Worm (Caenorhabditis elegans): ENCODE measurements around the gene ceh-51.

The ceh-51 gene

DNA sequence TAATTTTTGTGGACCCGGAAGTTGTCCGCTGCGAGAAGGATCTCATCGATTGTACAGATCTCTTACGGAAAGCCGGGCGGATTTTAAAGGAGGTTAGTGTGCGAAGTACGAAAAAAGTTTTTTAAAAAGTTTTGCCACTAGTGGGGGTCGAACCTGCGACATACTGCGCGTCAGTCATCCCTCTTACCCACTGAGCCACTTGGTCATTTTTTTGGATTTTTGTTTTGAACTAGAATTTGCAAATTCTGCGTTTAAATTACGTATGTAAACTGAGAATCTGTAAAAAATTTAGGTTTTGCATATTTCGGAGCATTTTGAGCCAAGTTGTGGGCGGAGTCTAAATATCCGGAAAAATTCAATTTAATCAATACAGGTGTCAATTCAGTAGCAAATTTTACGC is 25.4 kb upstream of the ceh-51 start:
- TF ChIP-seq F13H6.1 (tag; optimal IDR thresholded peaks at IDR 0.05) = no peak
- no peak for TF ChIP-seq ceh-19 (GFP tag; optimal IDR thresholded peaks at IDR 0.05)
- no peak for TF ChIP-seq ceh-31 (tag; optimal IDR thresholded peaks at IDR 0.05)
- TF ChIP-seq T23F11.4 (GFP tag; optimal IDR thresholded peaks at IDR 0.05) = no peak

DNA sequence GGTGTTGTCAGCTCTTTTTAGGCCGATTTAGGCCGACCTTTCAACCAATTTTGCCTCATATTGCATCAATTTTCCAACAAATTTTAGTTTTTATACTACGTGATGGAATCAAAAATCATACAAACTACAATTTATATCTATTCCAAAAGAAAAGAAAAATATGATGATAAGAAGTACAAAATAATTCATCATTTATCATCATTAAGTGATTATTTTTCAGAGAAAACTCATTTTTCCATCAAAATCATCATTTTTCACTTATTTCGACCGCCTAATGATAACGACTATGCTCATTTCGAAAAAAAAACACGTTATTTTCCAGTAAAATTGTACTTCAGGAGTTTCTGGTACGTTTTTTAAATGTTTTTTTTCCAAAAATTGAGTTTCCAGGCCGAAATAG is 19.1 kb upstream of the ceh-51 start:
- TF ChIP-seq dmd-4 (tag; optimal IDR thresholded peaks at IDR 0.05; ENCODE audit: borderline replicate concordance) = no peak

DNA sequence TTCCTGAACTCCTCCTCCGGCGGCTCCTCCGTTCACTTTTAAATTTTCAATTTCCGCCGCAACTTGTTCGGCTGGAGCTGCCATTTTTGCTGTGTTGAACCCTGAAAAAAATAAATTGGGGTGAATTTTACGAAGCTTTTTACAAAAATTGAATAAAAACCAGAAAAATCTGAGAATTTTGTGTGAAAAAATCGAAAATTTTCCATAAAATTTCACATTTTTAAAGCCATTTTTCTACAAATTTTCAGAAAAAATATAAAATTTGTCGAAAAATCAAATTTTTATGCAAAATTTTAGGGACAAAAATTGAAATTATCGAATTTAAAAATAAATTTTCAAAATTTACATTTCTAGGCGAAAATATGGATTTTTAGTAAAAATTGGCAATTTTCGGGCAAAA is 14.8 kb upstream of the ceh-51 start, which contains the start of gene wars-1:
wars-1 (minus strand) TSS at position 101 of the 400 bp plus-strand sequence.
- no peak for TF ChIP-seq hlh-13 (GFP tag; optimal IDR thresholded peaks at IDR 0.05)
- no peak for TF ChIP-seq pros-1 (tag; optimal IDR thresholded peaks at IDR 0.05)
- no peak for TF ChIP-seq hlh-6 (tag; optimal IDR thresholded peaks at IDR 0.05)
- TF ChIP-seq nfya-1 (tag; optimal IDR thresholded peaks at IDR 0.05) = no peak
- TF ChIP-seq ceh-22 (tag; optimal IDR thresholded peaks at IDR 0.05) = no peak
- no peak for TF ChIP-seq rnt-1 (tag; optimal IDR thresholded peaks at IDR 0.05)
- no peak for TF ChIP-seq ceh-30 (tag; optimal IDR thresholded peaks at IDR 0.05)
- TF ChIP-seq ceh-6 (GFP tag; optimal IDR thresholded peaks at IDR 0.05) = no peak
- TF ChIP-seq ztf-16 (tag; optimal IDR thresholded peaks at IDR 0.05) = no peak

DNA sequence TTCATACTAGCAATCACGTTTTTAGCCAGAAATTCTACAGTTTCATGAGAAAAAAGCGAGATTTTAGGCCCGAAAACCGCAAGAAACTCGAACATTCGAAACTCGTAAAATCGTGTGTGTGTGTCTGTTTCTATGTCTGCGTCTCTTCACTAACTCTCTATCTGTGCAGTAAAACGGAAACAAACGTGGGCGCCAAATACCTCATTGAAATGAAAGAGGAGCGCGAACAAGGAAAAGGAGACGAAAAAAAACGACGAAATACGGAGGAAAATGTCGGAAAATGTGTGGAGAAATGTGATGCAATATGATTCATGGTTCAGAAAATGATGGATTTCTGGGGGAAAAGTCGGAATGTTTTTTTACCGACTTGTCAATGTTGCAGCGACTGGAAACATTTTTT is 5.4 kb upstream of the ceh-51 start:
- TF ChIP-seq pha-2 (tag; optimal IDR thresholded peaks at IDR 0.05) = no peak
- TF ChIP-seq C08G9.2 (tag; optimal IDR thresholded peaks at IDR 0.05) = no peak
- no peak for TF ChIP-seq ceh-24 (tag; optimal IDR thresholded peaks at IDR 0.05)
- TF ChIP-seq gmeb-2 (tag; optimal IDR thresholded peaks at IDR 0.05) = no peak
- no peak for TF ChIP-seq unc-86 (tag; optimal IDR thresholded peaks at IDR 0.05)
- TF ChIP-seq ama-1 (optimal IDR thresholded peaks at IDR 0.05) = no peak
- TF ChIP-seq tbx-7 (tag; optimal IDR thresholded peaks at IDR 0.05) = no peak
- TF ChIP-seq ets-4 (tag; optimal IDR thresholded peaks at IDR 0.05) = no peak
- TF ChIP-seq eyg-1 (tag; optimal IDR thresholded peaks at IDR 0.05) = no peak
- no peak for TF ChIP-seq pat-9 (tag; optimal IDR thresholded peaks at IDR 0.05)
- no peak for TF ChIP-seq syd-9 (tag; optimal IDR thresholded peaks at IDR 0.05)
- TF ChIP-seq sdc-2 (tag; optimal IDR thresholded peaks at IDR 0.05) = no peak
- TF ChIP-seq zip-5 (tag; optimal IDR thresholded peaks at IDR 0.05) = no peak
- no peak for TF ChIP-seq pag-3 (tag; optimal IDR thresholded peaks at IDR 0.05; ENCODE audit: borderline replicate concordance)
- no peak for TF ChIP-seq ttx-3 (tag; optimal IDR thresholded peaks at IDR 0.05)
- no peak for TF ChIP-seq madf-2 (tag; optimal IDR thresholded peaks at IDR 0.05)
- no peak for TF ChIP-seq T23F11.4 (GFP tag; optimal IDR thresholded peaks at IDR 0.05)

DNA sequence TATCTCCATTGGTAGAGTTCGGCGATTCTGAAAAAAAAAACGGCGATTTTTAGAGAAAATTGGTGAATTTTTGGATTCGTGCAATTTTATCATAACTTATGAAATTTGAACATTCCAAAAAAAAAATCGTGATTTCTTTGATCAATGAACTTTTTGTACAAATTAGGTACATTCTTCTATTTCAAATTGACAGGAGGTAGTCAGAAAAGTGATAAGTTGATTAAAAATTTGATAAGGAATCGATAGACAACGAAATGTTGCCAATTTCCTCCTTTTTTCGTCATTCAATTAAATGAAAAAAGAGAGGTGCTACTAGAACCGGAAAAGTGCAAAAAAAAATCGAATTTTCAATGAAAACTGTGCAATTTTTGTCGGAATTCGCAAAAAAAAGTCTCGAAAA is 3.0 kb upstream of the ceh-51 start:
- TF ChIP-seq ceh-31 (tag; optimal IDR thresholded peaks at IDR 0.05) = no peak
- TF ChIP-seq elt-2 (tag; optimal IDR thresholded peaks at IDR 0.05) = no peak
- TF ChIP-seq che-1 (tag; optimal IDR thresholded peaks at IDR 0.05) = no peak
- TF ChIP-seq hlh-6 (tag; optimal IDR thresholded peaks at IDR 0.05) = no peak
- no peak for TF ChIP-seq dmd-4 (tag; optimal IDR thresholded peaks at IDR 0.05; ENCODE audit: borderline replicate concordance)
- no peak for TF ChIP-seq ceh-24 (tag; optimal IDR thresholded peaks at IDR 0.05)
- no peak for TF ChIP-seq mec-3 (tag; optimal IDR thresholded peaks at IDR 0.05; ENCODE audit: borderline replicate concordance)
- TF ChIP-seq unc-55 (GFP tag; optimal IDR thresholded peaks at IDR 0.05) = no peak
- TF ChIP-seq nhr-232 (tag; optimal IDR thresholded peaks at IDR 0.05) = no peak
- no peak for TF ChIP-seq dve-1 (tag; optimal IDR thresholded peaks at IDR 0.05)
- TF ChIP-seq elt-4 (tag; optimal IDR thresholded peaks at IDR 0.05) = no peak
- TF ChIP-seq ahr-1 (tag; optimal IDR thresholded peaks at IDR 0.05) = no peak
- no peak for TF ChIP-seq hlh-13 (GFP tag; optimal IDR thresholded peaks at IDR 0.05)
- TF ChIP-seq C08G9.2 (tag; optimal IDR thresholded peaks at IDR 0.05) = no peak
- no peak for TF ChIP-seq gmeb-2 (tag; optimal IDR thresholded peaks at IDR 0.05)
- TF ChIP-seq lim-6 (tag; optimal IDR thresholded peaks at IDR 0.05) = no peak
- TF ChIP-seq nhr-11 (tag; optimal IDR thresholded peaks at IDR 0.05) = no peak
- TF ChIP-seq sdc-2 (tag; optimal IDR thresholded peaks at IDR 0.05) = no peak
- TF ChIP-seq unc-42 (tag; optimal IDR thresholded peaks at IDR 0.05) = no peak
- TF ChIP-seq ets-4 (tag; optimal IDR thresholded peaks at IDR 0.05) = no peak

Measured in whole organism, late embryonic.